Worm (Caenorhabditis elegans) whole organism, L3 larva: Measurements from ENCODE around the gene rml-4.

Experiments
- R02D3.7 ChIP-seq: fragments of 150-350 bp; optimal IDR thresholded peaks from 2 replicates; lab custom pipeline; 2014; ENCODE audit warnings: missing biosample characterization, missing genetic modification characterization
- ZK546.5 ChIP-seq: sonication (generic microtip); optimal IDR thresholded peaks from 2 replicates; lab custom pipeline; 2017; ENCODE audit warnings: missing biosample characterization, missing genetic modification characterization
- ceh-28 ChIP-seq: fragments of 150-350 bp; optimal IDR thresholded peaks from 2 replicates; lab custom pipeline; 2014; ENCODE audit warnings: missing biosample characterization, missing genetic modification reagents, missing genetic modification characterization
- ceh-82 ChIP-seq: fragments of 150-350 bp; optimal IDR thresholded peaks from 2 replicates; lab custom pipeline; 2014; ENCODE audit warnings: missing biosample characterization, missing genetic modification characterization
- ceh-9 ChIP-seq: sonication (generic microtip); optimal IDR thresholded peaks from 2 replicates; lab custom pipeline; 2018; ENCODE audit warnings: missing biosample characterization, missing genetic modification characterization
- daf-12 ChIP-seq: fragments of 150-350 bp; optimal IDR thresholded peaks from 2 replicates; lab custom pipeline; 2014; ENCODE audit warnings: missing biosample characterization, missing genetic modification reagents, missing genetic modification characterization
- egl-27 ChIP-seq: sonication (generic microtip); optimal IDR thresholded peaks from 4 replicates; lab custom pipeline; 2017; ENCODE audit warnings: missing biosample characterization, missing genetic modification reagents, missing genetic modification characterization
- egl-5 ChIP-seq: fragments of 150-350 bp; optimal IDR thresholded peaks from 2 replicates; lab custom pipeline; 2017; ENCODE audit warnings: missing biosample characterization, missing genetic modification reagents, missing genetic modification characterization, inconsistent platforms
- elt-1 ChIP-seq: fragments of 150-350 bp; optimal IDR thresholded peaks from 2 replicates; lab custom pipeline; 2014; ENCODE audit warnings: missing biosample characterization, missing genetic modification characterization
- elt-2 ChIP-seq: sonication (generic microtip); optimal IDR thresholded peaks from 2 replicates; lab custom pipeline; 2016; ENCODE audit warnings: missing genetic modification reagents, mild to moderate bottlenecking, missing genetic modification characterization, missing compliant biosample characterization
- elt-3 ChIP-seq, 3 experiments: fragments of 150-350 bp in 1 of 3; sonication (generic microtip) in 2 of 3; optimal IDR thresholded peaks; 2 replicates in 2 of 3; 4 replicates in 1 of 3; lab custom pipeline; 2014 to 2017; ENCODE audit warnings: missing biosample characterization in 3 of 3, missing genetic modification characterization in 3 of 3
- eor-1 ChIP-seq, 2 experiments: fragments of 150-350 bp; optimal IDR thresholded peaks; 2 replicates each; lab custom pipeline; 2014 to 2018; ENCODE audit warnings: missing biosample characterization in 2 of 2, missing genetic modification characterization in 2 of 2
- fkh-2 ChIP-seq: fragments of 150-350 bp; optimal IDR thresholded peaks from 2 replicates; lab custom pipeline; 2014; ENCODE audit warnings: missing biosample characterization, missing genetic modification reagents, missing genetic modification characterization
- fos-1 ChIP-seq: fragments of 150-350 bp; optimal IDR thresholded peaks from 2 replicates; lab custom pipeline; 2014; ENCODE audit warnings: missing biosample characterization, missing genetic modification characterization
- jun-1 ChIP-seq: fragments of 150-350 bp; optimal IDR thresholded peaks from 2 replicates; lab custom pipeline; 2014; ENCODE audit warnings: missing biosample characterization, missing genetic modification reagents, missing genetic modification characterization
- lin-15B ChIP-seq: fragments of 150-350 bp; optimal IDR thresholded peaks from 2 replicates; lab custom pipeline; 2014; ENCODE audit warnings: missing biosample characterization, missing genetic modification characterization
- lin-39 ChIP-seq: fragments of 150-350 bp; optimal IDR thresholded peaks from 2 replicates; lab custom pipeline; 2018; ENCODE audit warnings: missing biosample characterization, missing genetic modification reagents, missing genetic modification characterization
- mml-1 ChIP-seq: fragments of 150-350 bp; sonication (generic microtip); optimal IDR thresholded peaks from 3 replicates; lab custom pipeline; 2014; ENCODE audit warnings: missing biosample characterization, missing genetic modification characterization
- nfya-1 ChIP-seq: sonication (generic microtip); optimal IDR thresholded peaks from 2 replicates; lab custom pipeline; 2017; ENCODE audit warnings: missing genetic modification characterization, mild to moderate bottlenecking, missing compliant biosample characterization, antibody characterized with exemption, moderate library complexity; ENCODE audit not compliant: insufficient read depth
- nhr-11 ChIP-seq: fragments of 150-350 bp; optimal IDR thresholded peaks from 2 replicates; lab custom pipeline; 2014; ENCODE audit warnings: missing biosample characterization, missing genetic modification characterization
- nhr-12 ChIP-seq: fragments of 150-350 bp; optimal IDR thresholded peaks from 2 replicates; lab custom pipeline; 2014; ENCODE audit warnings: missing biosample characterization, missing genetic modification characterization
- nhr-23 ChIP-seq: fragments of 150-350 bp; optimal IDR thresholded peaks from 2 replicates; lab custom pipeline; 2014; ENCODE audit warnings: missing biosample characterization, missing genetic modification reagents, missing genetic modification characterization
- nhr-237 ChIP-seq: fragments of 150-350 bp; optimal IDR thresholded peaks from 2 replicates; lab custom pipeline; 2014; ENCODE audit warnings: missing biosample characterization, missing genetic modification characterization
- nhr-28 ChIP-seq: fragments of 150-350 bp; optimal IDR thresholded peaks from 2 replicates; lab custom pipeline; 2014; ENCODE audit warnings: missing biosample characterization, missing genetic modification characterization
- nhr-67 ChIP-seq: fragments of 150-350 bp; optimal IDR thresholded peaks from 2 replicates; lab custom pipeline; 2014; ENCODE audit warnings: missing biosample characterization, missing genetic modification characterization
- nhr-76 ChIP-seq: fragments of 150-350 bp; sonication (generic microtip); optimal IDR thresholded peaks from 5 replicates; lab custom pipeline; 2014; ENCODE audit warnings: missing biosample characterization, missing genetic modification characterization
- nhr-77 ChIP-seq: fragments of 150-350 bp; optimal IDR thresholded peaks from 2 replicates; lab custom pipeline; 2014; ENCODE audit warnings: missing biosample characterization, missing genetic modification characterization
- pha-4 ChIP-seq: fragments of 150-350 bp; optimal IDR thresholded peaks from 2 replicates; lab custom pipeline; 2014; ENCODE audit warnings: missing biosample characterization, missing genetic modification reagents, missing genetic modification characterization
- pqm-1 ChIP-seq: fragments of 150-350 bp; optimal IDR thresholded peaks from 2 replicates; lab custom pipeline; 2017; ENCODE audit warnings: missing biosample characterization, missing genetic modification characterization, inconsistent platforms
- sea-2 ChIP-seq: fragments of 150-350 bp; sonication (generic microtip); optimal IDR thresholded peaks from 4 replicates; lab custom pipeline; 2014; ENCODE audit warnings: missing biosample characterization, missing genetic modification reagents, missing genetic modification characterization
- tbx-2 ChIP-seq: sonication (generic microtip); optimal IDR thresholded peaks from 2 replicates; lab custom pipeline; 2016; ENCODE audit warnings: mild to moderate bottlenecking, missing genetic modification characterization, missing compliant biosample characterization
- unc-62 ChIP-seq: fragments of 150-350 bp; sonication (generic microtip); optimal IDR thresholded peaks from 4 replicates; lab custom pipeline; 2014; ENCODE audit warnings: missing biosample characterization, missing genetic modification reagents, missing genetic modification characterization
- zag-1 ChIP-seq: fragments of 150-350 bp; optimal IDR thresholded peaks from 2 replicates; lab custom pipeline; 2014; ENCODE audit warnings: missing biosample characterization, missing genetic modification characterization
- ztf-11 ChIP-seq: fragments of 150-350 bp; optimal IDR thresholded peaks from 2 replicates; lab custom pipeline; 2014; ENCODE audit warnings: missing biosample characterization, missing genetic modification characterization
- ztf-4 ChIP-seq: fragments of 150-350 bp; optimal IDR thresholded peaks from 2 replicates; lab custom pipeline; 2014; ENCODE audit warnings: missing biosample characterization, missing genetic modification characterization

Gene rml-4

DNA sequence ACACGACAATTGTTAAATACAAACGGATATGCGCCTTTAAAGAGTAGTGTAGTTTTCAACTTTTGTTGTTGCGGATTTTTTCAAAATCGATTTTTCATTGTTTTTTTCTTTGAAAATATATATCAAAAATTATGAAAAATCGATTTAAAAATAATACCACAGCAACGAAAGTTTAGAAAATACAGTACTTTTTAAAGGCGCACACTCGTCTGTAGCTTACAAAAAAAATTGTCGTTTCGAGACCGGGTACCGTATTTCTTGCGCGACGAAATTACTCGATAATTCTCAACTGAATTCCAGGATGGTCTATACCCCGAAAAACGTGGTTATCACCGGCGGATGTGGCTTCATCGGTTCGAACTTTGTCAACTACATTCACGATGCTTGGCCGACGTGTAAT is at the start of gene rml-4:
rml-4 (plus strand) TSS at position 301 of the 400 bp plus-strand sequence.
- TF ChIP-seq ztf-11, result no peak
- TF ChIP-seq daf-12 (tag; lab: Kevin White, UChicago), result no peak
- no peak for TF ChIP-seq lin-15B
- no peak for TF ChIP-seq nhr-28 (tag; lab: Kevin White, UChicago)

DNA sequence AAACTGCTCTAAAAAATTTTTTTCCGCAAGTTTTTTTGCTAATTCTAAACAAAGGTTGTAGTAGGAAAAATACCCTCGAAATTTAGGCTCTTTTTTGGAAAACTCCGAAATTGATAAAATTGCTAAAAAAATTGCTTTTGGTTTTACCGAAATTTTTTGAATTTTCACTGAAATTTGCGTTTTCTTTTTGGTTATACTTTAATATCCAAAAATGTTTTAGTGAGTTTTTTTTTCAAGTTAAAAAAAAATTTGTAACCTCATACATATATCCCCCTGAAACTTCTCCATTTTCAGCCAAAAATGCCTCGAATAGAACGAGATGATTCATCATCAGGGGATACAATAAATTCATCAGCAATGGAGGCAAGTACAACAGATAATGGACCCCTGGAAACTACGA is 48.0 kb upstream of the rml-4 start, which contains the start of gene gpa-11:
gpa-11 (plus strand) TSS at position 301 of the 400 bp plus-strand sequence.
- TF ChIP-seq elt-2 (tag; lab: Kevin White, UChicago), result no peak
- TF ChIP-seq nhr-67 (tag; lab: Kevin White, UChicago), result no peak
- TF ChIP-seq ceh-9, result no peak
- TF ChIP-seq lin-15B, result no peak
- no peak for TF ChIP-seq pha-4
- TF ChIP-seq nhr-77 (tag; lab: Kevin White, UChicago), result no peak
- TF ChIP-seq ZK546.5 (tag; lab: Kevin White, UChicago), result no peak
- TF ChIP-seq ztf-11, result no peak
- no peak for TF ChIP-seq fkh-2 (tag; lab: Kevin White, UChicago)
- no peak for TF ChIP-seq mml-1 (tag; lab: Kevin White, UChicago)

DNA sequence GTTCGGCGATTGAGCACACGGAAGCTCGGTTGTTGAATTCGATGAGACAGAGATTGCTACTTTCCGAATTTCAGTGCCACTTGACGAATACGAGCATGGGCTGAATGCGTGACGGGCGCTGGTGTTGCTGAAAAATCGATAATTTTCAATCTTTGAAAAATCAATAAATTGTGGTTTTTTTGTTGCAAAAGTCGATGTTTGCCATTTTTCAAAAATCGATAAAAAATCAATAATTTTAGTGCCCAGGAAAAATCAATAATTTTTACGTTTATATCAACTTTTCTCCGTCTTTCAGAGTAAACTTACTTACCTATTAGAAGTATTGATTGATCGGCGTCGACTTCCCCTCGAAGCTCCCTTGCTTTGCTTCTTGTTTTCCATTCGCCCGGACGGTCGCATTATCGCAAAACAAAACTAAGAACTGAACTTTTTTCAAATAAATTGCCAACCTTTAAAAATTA is 38.3 kb upstream of the rml-4 start, which contains the start of gene C16A11.7:
C16A11.7 (minus strand) TSS at position 411 of the 461 bp plus-strand sequence.
- TF ChIP-seq ceh-28 (tag; lab: Kevin White, UChicago), result peak; percentile 93
- no peak for TF ChIP-seq elt-2 (tag; lab: Kevin White, UChicago)
- no peak for TF ChIP-seq R02D3.7 (tag; lab: Kevin White, UChicago)
- no peak for TF ChIP-seq elt-3 (tag; optimal IDR thresholded peaks at IDR 0.05; lab: Kevin White, UChicago)
- no peak for TF ChIP-seq nhr-12 (tag; lab: Kevin White, UChicago)
- TF ChIP-seq, all 47 proteins: peak for 1

DNA sequence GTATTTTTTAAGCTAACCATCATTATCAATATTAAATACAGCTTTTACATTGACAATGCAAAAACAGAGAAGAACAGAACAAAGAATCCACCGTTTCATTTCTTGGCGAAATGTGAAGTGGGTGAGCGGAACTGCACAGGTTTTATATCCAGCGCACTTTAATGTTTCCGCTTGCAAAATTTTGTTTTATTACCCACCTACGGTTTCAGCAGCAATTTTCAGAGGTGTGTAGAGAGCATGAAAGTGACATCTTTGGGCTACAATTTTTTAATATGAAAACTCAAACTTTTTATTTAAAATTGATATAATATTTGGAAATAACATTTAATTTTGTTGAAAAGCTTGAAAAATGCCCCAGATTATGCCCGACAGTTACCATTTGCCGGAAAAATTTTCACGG is 36.2 kb upstream of the rml-4 start, which contains the start of gene clec-135:
clec-135 (minus strand) TSS at position 101 of the 400 bp plus-strand sequence.
- TF ChIP-seq nhr-237 (tag; lab: Kevin White, UChicago), result no peak
- TF ChIP-seq elt-1 (tag; lab: Kevin White, UChicago), result no peak
- no peak for TF ChIP-seq ceh-82 (tag; lab: Kevin White, UChicago)
- TF ChIP-seq ztf-11, result no peak
- TF ChIP-seq nhr-77 (tag; lab: Kevin White, UChicago), result no peak
- no peak for TF ChIP-seq egl-5 (tag; lab: Kevin White, UChicago)
- TF ChIP-seq ceh-9, result no peak
- no peak for TF ChIP-seq nhr-11
- TF ChIP-seq lin-39 (tag; lab: Kevin White, UChicago), result no peak
- TF ChIP-seq nhr-23 (tag; lab: Kevin White, UChicago), result no peak
- TF ChIP-seq fos-1 (tag; lab: Kevin White, UChicago), result no peak
- TF ChIP-seq unc-62, result no peak
- TF ChIP-seq elt-3 (tag; optimal IDR thresholded peaks at IDR 0.05; lab: Kevin White, UChicago), result no peak
- no peak for TF ChIP-seq zag-1 (tag; lab: Kevin White, UChicago)
- no peak for TF ChIP-seq nhr-12 (tag; lab: Kevin White, UChicago)
- no peak for TF ChIP-seq ztf-4
- no peak for TF ChIP-seq ZK546.5 (tag; lab: Kevin White, UChicago)
- no peak for TF ChIP-seq pqm-1 (tag; lab: Kevin White, UChicago)

DNA sequence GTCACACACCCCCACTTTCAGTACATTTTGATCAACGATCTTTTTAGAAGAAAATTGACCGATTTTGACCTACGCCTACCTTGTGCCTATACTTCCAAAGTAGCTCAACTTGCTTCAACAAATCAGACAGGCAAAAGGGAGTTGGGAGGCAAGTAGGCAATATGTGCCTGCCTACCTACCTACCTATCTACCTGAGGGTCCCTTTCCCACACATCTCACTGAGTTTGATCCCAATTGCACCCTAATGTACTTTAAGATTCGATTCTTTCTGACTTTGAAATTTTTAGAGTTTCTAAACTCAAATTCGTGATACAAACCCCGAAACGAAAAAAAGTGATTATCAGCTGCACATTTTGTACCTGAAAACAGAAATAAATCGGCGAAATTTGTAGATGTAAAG is 27.2 kb upstream of the rml-4 start:
- TF ChIP-seq fos-1 (tag; lab: Kevin White, UChicago), result no peak
- no peak for TF ChIP-seq egl-5 (tag; lab: Kevin White, UChicago)
- no peak for TF ChIP-seq nfya-1 (tag; lab: Kevin White, UChicago)
- TF ChIP-seq nhr-12 (tag; lab: Kevin White, UChicago), result no peak
- TF ChIP-seq R02D3.7 (tag; lab: Kevin White, UChicago), result no peak
- no peak for TF ChIP-seq eor-1 (tag; optimal IDR thresholded peaks at IDR 0.05; lab: Kevin White, UChicago)
- TF ChIP-seq unc-62, result no peak
- no peak for TF ChIP-seq elt-3 (tag; optimal IDR thresholded peaks at IDR 0.05; lab: Kevin White, UChicago)

DNA sequence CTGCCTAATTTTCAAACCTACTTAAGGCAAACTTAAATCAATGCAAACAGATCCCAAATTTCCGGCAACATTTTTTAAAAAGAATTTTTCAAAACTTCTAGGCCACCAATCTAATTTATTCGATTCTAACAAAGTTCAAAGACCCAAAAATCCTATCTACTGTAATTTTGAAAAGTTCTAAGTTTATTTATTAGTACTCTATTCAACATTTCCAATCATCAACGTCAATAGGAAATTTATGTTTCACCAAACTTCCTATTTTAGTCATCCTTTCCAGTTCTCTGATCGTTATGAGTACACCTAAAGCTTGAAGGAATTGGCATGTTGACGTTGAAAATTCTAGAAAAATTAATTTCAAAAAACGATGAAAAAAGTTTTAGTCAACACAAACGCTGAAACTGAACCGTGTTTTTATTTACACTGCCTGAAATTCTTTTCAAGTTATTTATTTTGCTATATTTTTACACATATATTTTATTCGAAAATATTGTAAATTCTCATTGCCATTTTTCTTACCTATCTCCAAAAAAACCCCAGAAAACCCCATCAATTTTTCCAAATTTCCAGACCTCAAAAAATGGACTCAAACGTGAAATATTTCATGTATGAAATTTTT is 19.2 kb upstream of the rml-4 start, which contains the start of gene npr-42:
npr-42 (plus strand) TSS at position 566 of the 616 bp plus-strand sequence.
- TF ChIP-seq nhr-67 (tag; lab: Kevin White, UChicago) (no peak), mml-1 (tag; lab: Kevin White, UChicago) (no peak), ztf-4 (no peak), pha-4 (no peak), nhr-237 (tag; lab: Kevin White, UChicago) (no peak), tbx-2 (tag; lab: Kevin White, UChicago) (no peak), nhr-11 (no peak), egl-5 (tag; lab: Kevin White, UChicago) (no peak), fkh-2 (tag; lab: Kevin White, UChicago) (no peak), jun-1 (tag; lab: Kevin White, UChicago) (no peak), nhr-28 (tag; lab: Kevin White, UChicago) (no peak), egl-27 (tag; lab: Kevin White, UChicago) (no peak), eor-1 (tag; optimal IDR thresholded peaks at IDR 0.05; lab: Kevin White, UChicago) (no peak), nhr-76 (tag; lab: Kevin White, UChicago) (no peak), daf-12 (tag; lab: Kevin White, UChicago) (no peak), sea-2 (GFP tag; lab: Kevin White, UChicago) (no peak), elt-1 (tag; lab: Kevin White, UChicago) (no peak)
